Worm (Caenorhabditis elegans): ENCODE results near the gene npr-25.

The npr-25 gene

ce11 chrV:11312904-11313303, 39.9 kb downstream of the npr-25 start:
- TF ChIP-seq ZK546.5 (tag; optimal IDR thresholded peaks at IDR 0.05) (no peak), nhr-6 (tag; optimal IDR thresholded peaks at IDR 0.05) (no peak), nhr-25 (tag; optimal IDR thresholded peaks at IDR 0.05) (peak; percentile 9), aly-2 (tag; optimal IDR thresholded peaks at IDR 0.05) (no peak), lsy-2 (tag; optimal IDR thresholded peaks at IDR 0.05) (no peak)

DNA sequence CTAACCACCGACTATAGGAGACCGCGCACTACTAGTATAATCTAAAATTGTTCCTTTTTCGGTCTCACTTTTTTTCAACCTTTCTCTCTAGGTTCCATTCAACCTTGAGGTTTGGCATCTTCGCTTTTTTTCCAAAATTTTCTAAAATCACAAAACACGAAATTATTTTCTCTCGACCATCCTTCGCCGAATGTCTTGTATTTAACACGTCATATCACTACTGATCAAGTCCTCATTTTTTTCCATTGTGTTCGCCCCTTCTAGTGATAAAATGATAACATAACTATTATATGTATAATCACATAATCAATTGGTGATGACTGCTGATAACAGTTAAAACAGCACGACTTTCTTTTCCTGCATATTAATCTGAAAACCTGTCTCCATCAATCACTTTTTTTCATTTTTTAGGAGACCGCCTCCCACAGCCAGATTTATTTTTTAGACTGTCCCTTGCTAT, 41.8 kb downstream of the npr-25 start, which contains the start of gene T03F7.7:
TSS of gene T03F7.7 (plus strand) at position 410 of the 460 bp plus-strand sequence.
- no peak for TF ChIP-seq dmd-4 (tag; optimal IDR thresholded peaks at IDR 0.05)
- peak; percentile 36 for TF ChIP-seq crh-2 (tag; optimal IDR thresholded peaks at IDR 0.05)
- TF ChIP-seq Y55F3AM.14 (GFP tag; optimal IDR thresholded peaks at IDR 0.05) = no peak
- no peak for TF ChIP-seq lin-39 (tag; optimal IDR thresholded peaks at IDR 0.05)
- TF ChIP-seq mab-5 (tag; optimal IDR thresholded peaks at IDR 0.05) = no peak
- TF ChIP-seq mbf-1 (tag; optimal IDR thresholded peaks at IDR 0.05) = no peak
- TF ChIP-seq nhr-25 (tag; optimal IDR thresholded peaks at IDR 0.05) = peak; percentile 55
- TF ChIP-seq sma-3 (GFP tag; optimal IDR thresholded peaks at IDR 0.05) = peak; percentile 61
- peak; percentile 32 for TF ChIP-seq sma-9 (GFP tag; optimal IDR thresholded peaks at IDR 0.05)
- no peak for TF ChIP-seq sma-9 (tag; optimal IDR thresholded peaks at IDR 0.05)
- TF ChIP-seq nhr-237 (tag; optimal IDR thresholded peaks at IDR 0.05) = no peak
- TF ChIP-seq nhr-10 (tag; optimal IDR thresholded peaks at IDR 0.05) = no peak
- peak; percentile 97 for TF ChIP-seq fos-1 (tag; optimal IDR thresholded peaks at IDR 0.05)
- peak; percentile 55 for TF ChIP-seq blmp-1 (tag; optimal IDR thresholded peaks at IDR 0.05; ENCODE audit: insufficient read depth)
- TF ChIP-seq ztf-4 (tag; optimal IDR thresholded peaks at IDR 0.05) = no peak
- TF ChIP-seq ztf-11 (tag; optimal IDR thresholded peaks at IDR 0.05) = no peak

DNA sequence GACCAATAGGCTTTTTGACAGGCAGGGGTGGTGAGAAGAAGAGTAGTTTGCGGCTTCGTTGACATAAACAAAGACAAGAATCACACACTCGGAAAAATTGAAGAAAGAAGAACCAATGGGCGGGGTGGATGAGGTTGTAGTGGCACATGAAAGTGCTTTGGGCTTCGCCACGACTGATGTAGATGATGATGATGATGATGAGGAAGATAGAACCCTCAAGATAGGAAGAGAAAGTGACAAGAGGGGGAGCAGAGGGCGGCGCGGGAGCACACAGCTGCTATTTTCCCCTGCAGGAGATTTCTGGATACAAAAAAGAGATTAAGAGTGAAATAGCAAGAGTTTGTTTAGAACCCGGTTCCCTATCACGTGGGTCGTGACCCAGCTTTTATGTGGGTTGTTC, 43.9 kb downstream of the npr-25 start:
- TF ChIP-seq Y55F3AM.14 (GFP tag; optimal IDR thresholded peaks at IDR 0.05) (no peak), sma-9 (GFP tag; optimal IDR thresholded peaks at IDR 0.05) (peak; percentile 76), sma-9 (tag; optimal IDR thresholded peaks at IDR 0.05) (no peak), nhr-129 (tag; optimal IDR thresholded peaks at IDR 0.05) (peak; percentile 56), F13H6.1 (tag; optimal IDR thresholded peaks at IDR 0.05) (peak; percentile 80), zag-1 (tag; optimal IDR thresholded peaks at IDR 0.05) (peak; percentile 12), ztf-11 (tag; optimal IDR thresholded peaks at IDR 0.05) (no peak), C34F6.9 (tag; optimal IDR thresholded peaks at IDR 0.05) (peak; percentile 18), lsy-2 (tag; optimal IDR thresholded peaks at IDR 0.05) (peak in 1 of 2 experiments; percentile 22)

- no peak for TF ChIP-seq ceh-16 (tag; optimal IDR thresholded peaks at IDR 0.05)
Observed at ce11 chrV:11308346-11308745, 44.4 kb downstream of the npr-25 start, which contains the start of gene snf-11. Gene snf-11, minus strand, starts transcription at chrV:11308446.

DNA sequence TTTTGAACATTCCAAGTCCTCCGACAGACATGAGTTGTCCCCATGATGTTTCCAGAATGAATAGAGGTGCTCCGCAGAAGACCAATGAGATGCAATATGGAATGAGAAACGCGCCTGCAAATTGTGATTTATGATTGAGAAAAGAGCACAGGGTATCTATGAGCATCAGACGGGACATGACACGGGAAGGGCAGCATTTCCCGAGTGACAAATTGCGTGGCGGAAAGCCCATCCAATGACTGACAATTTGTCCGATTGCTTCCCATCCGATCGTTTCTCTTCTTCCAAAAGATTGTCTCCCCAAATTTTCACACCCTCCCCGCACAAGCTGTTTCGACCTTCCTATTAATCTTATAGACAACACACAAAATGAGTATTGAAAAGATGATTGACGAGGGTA, 45.0 kb downstream of the npr-25 start:
- no peak for TF ChIP-seq lin-11 (tag; optimal IDR thresholded peaks at IDR 0.05)
- no peak for TF ChIP-seq aly-2 (tag; optimal IDR thresholded peaks at IDR 0.05)
- TF ChIP-seq F13H6.1 (tag; optimal IDR thresholded peaks at IDR 0.05) = peak; percentile 55
- peak; percentile 1 for TF ChIP-seq C34F6.9 (tag; optimal IDR thresholded peaks at IDR 0.05)
- no peak for TF ChIP-seq nhr-10 (tag; optimal IDR thresholded peaks at IDR 0.05)
- no peak for TF ChIP-seq alr-1 (tag; optimal IDR thresholded peaks at IDR 0.05)
- no peak for TF ChIP-seq ceh-82 (tag; optimal IDR thresholded peaks at IDR 0.05)
- no peak for TF ChIP-seq zag-1 (tag; optimal IDR thresholded peaks at IDR 0.05)
- TF ChIP-seq nhr-11 (tag; optimal IDR thresholded peaks at IDR 0.05) = no peak
- TF ChIP-seq nhr-6 (tag; optimal IDR thresholded peaks at IDR 0.05) = no peak
- no peak for TF ChIP-seq gmeb-1 (tag; optimal IDR thresholded peaks at IDR 0.05)
- no peak for TF ChIP-seq ZK546.5 (tag; optimal IDR thresholded peaks at IDR 0.05)
- TF ChIP-seq elt-3 (tag; optimal IDR thresholded peaks at IDR 0.05) = no peak
- no peak for TF ChIP-seq nhr-77 (tag; optimal IDR thresholded peaks at IDR 0.05)
- TF ChIP-seq nhr-12 (tag; optimal IDR thresholded peaks at IDR 0.05) = no peak
- no peak for TF ChIP-seq elt-1 (tag; optimal IDR thresholded peaks at IDR 0.05)
- TF ChIP-seq ama-1 (optimal IDR thresholded peaks at IDR 0.05) = no peak
- no peak for TF ChIP-seq lin-13 (GFP tag; optimal IDR thresholded peaks at IDR 0.05)
- TF ChIP-seq dmd-4 (tag; optimal IDR thresholded peaks at IDR 0.05) = no peak
- TF ChIP-seq sma-9 (GFP tag; optimal IDR thresholded peaks at IDR 0.05) = peak; percentile 48
- no peak for TF ChIP-seq sma-9 (tag; optimal IDR thresholded peaks at IDR 0.05)
- no peak for TF ChIP-seq unc-62 (GFP tag; optimal IDR thresholded peaks at IDR 0.05)
- no peak for TF ChIP-seq nhr-23 (tag; optimal IDR thresholded peaks at IDR 0.05)
- TF ChIP-seq sma-3 (GFP tag; optimal IDR thresholded peaks at IDR 0.05) = no peak
- no peak for TF ChIP-seq nhr-25 (tag; optimal IDR thresholded peaks at IDR 0.05)
- no peak for TF ChIP-seq egl-27 (tag; optimal IDR thresholded peaks at IDR 0.05)
- TF ChIP-seq nhr-237 (tag; optimal IDR thresholded peaks at IDR 0.05) = no peak
- TF ChIP-seq Y55F3AM.14 (GFP tag; optimal IDR thresholded peaks at IDR 0.05) = no peak
- peak; percentile 65 for TF ChIP-seq mab-5 (tag; optimal IDR thresholded peaks at IDR 0.05)
- TF ChIP-seq R02D3.7 (tag; optimal IDR thresholded peaks at IDR 0.05) = no peak

All from whole organism, L2 larva.